Worm (Caenorhabditis elegans) whole organism, L1 larva: Measurements from ENCODE around the gene irk-1.

Experiments
- C04F5.9 ChIP-seq: sonication (generic microtip); optimal IDR thresholded peaks from 2 replicates; lab custom pipeline; 2016; ENCODE audit warnings: missing genetic modification characterization, missing compliant biosample characterization
- ama-1 ChIP-seq: fragments of 150-350 bp; optimal IDR thresholded peaks from 2 replicates; lab custom pipeline; 2014
- lin-13 ChIP-seq: fragments of 150-350 bp; optimal IDR thresholded peaks from 2 replicates; lab custom pipeline; 2014; ENCODE audit warnings: missing biosample characterization, missing genetic modification reagents, missing genetic modification characterization
- lsy-2 ChIP-seq, 2 experiments: fragments of 150-350 bp; optimal IDR thresholded peaks; 2 replicates each; lab custom pipeline; 2014; ENCODE audit warnings: missing biosample characterization in 2 of 2, missing genetic modification characterization in 2 of 2
- mep-1 ChIP-seq: fragments of 150-350 bp; optimal IDR thresholded peaks from 2 replicates; lab custom pipeline; 2014; ENCODE audit warnings: missing biosample characterization, missing genetic modification characterization
- nhr-76 ChIP-seq: sonication (generic microtip); optimal IDR thresholded peaks from 2 replicates; lab custom pipeline; 2017; ENCODE audit warnings: missing biosample characterization, missing genetic modification characterization
- pqm-1 ChIP-seq: sonication (generic microtip); optimal IDR thresholded peaks from 3 replicates; lab custom pipeline; 2017; ENCODE audit warnings: missing biosample characterization, missing genetic modification characterization
- swsn-7 ChIP-seq: sonication (generic microtip); optimal IDR thresholded peaks from 2 replicates; lab custom pipeline; 2016; ENCODE audit warnings: missing genetic modification characterization, missing compliant biosample characterization

ce11 chrX:6819633-6820032, 41.7 kb upstream of the irk-1 start:
- TF ChIP-seq swsn-7 (tag; lab: Kevin White, UChicago) (no peak), mep-1 (no peak), lsy-2 (tag; optimal IDR thresholded peaks at IDR 0.05; lab: Kevin White, UChicago) (no peak), nhr-76 (no peak), ama-1 (lab: Kevin White, UChicago) (no peak), pqm-1 (no peak), lin-13 (no peak), C04F5.9 (tag; lab: Kevin White, UChicago) (no peak)
